ENCODE assay signal across 1 fruit fly cellular context in genomic region chr3R:24572540-24573043, dm6.
TF ChIP-seq lines count a peak whose summit lies in the region.

No protein-coding gene starts in this region.

TF ChIP-seq in whole organism, embryonic, 481 proteins besides CTCF, POLR2A, EP300 and RAD21 (continued from another document and continues in another):
- TF ChIP-seq kay (GFP tag; optimal IDR thresholded peaks at IDR 0.05; lab: Kevin White, UChicago) (peak; percentile 93), CG34224 (GFP tag; IDR thresholded peaks at IDR 0.05; lab: Robert Waterston, UW; ENCODE audit: partially characterized antibody) (0 out of 3 replicates have a peak, but pooled peaks have one; percentile 8), CG8924 (tag; optimal IDR thresholded peaks at IDR 0.05; lab: Kevin White, UChicago) (peak; percentile 99), trh (GFP tag; optimal IDR thresholded peaks at IDR 0.05; lab: Kevin White, UChicago) (peak; percentile 91), ken (GFP tag; IDR thresholded peaks at IDR 0.05; lab: Robert Waterston, UW) (peak; percentile 98), unpg (GFP tag; optimal IDR thresholded peaks at IDR 0.05; lab: Kevin White, UChicago) (peak; percentile 98), luna (GFP tag; optimal IDR thresholded peaks at IDR 0.05; lab: Kevin White, UChicago) (peak; percentile 89), CG12299 (tag; optimal IDR thresholded peaks at IDR 0.05; lab: Kevin White, UChicago) (peak; percentile 97), eyg (GFP tag; optimal IDR thresholded peaks at IDR 0.05; lab: Kevin White, UChicago) (peak; percentile 67), Lhr (GFP tag; optimal IDR thresholded peaks at IDR 0.05; lab: Kevin White, UChicago) (peak; percentile 86), slou (GFP tag; optimal IDR thresholded peaks at IDR 0.05; lab: Kevin White, UChicago) (peak; percentile 89), CG14050 (GFP tag; IDR thresholded peaks at IDR 0.05; lab: Robert Waterston, UW) (peak; percentile 98), CG8944 (GFP tag; optimal IDR thresholded peaks at IDR 0.05; lab: Kevin White, UChicago) (peak; percentile 90), ro (GFP tag; IDR thresholded peaks at IDR 0.05; lab: Robert Waterston, UW) (peak; percentile 95), dpn (GFP tag; optimal IDR thresholded peaks at IDR 0.05; lab: Kevin White, UChicago) (peak; percentile 97 to 98), fu2 (GFP tag; optimal IDR thresholded peaks at IDR 0.05; lab: Kevin White, UChicago) (peak; percentile 93), CG10274 (GFP tag; optimal IDR thresholded peaks at IDR 0.05; lab: Kevin White, UChicago) (peak; percentile 90), bbx (GFP tag; IDR thresholded peaks at IDR 0.05; lab: Robert Waterston, UW; ENCODE audit: partially characterized antibody) (no peak), CG2129 (GFP tag; IDR thresholded peaks at IDR 0.05; lab: Robert Waterston, UW; ENCODE audit: partially characterized antibody) (no peak), cato (GFP tag; optimal IDR thresholded peaks at IDR 0.05; lab: Kevin White, UChicago; ENCODE audit: borderline replicate concordance) (peak; percentile 90), CG15514 (GFP tag; optimal IDR thresholded peaks at IDR 0.05; lab: Kevin White, UChicago) (peak; percentile 95), otp (GFP tag; IDR thresholded peaks at IDR 0.05; lab: Robert Waterston, UW) (peak; percentile 99), pfk (GFP tag; optimal IDR thresholded peaks at IDR 0.05; lab: Kevin White, UChicago) (peak; percentile 72), HmgD (GFP tag; optimal IDR thresholded peaks at IDR 0.05; lab: Kevin White, UChicago) (peak; percentile 81), cg (GFP tag; optimal IDR thresholded peaks at IDR 0.05; lab: Kevin White, UChicago) (peak; percentile 67), CG8478 (optimal IDR thresholded peaks at IDR 0.05; lab: Kevin White, UChicago) (no peak), mirr (GFP tag; optimal IDR thresholded peaks at IDR 0.05; lab: Kevin White, UChicago) (peak; percentile 94), Nf-YA (GFP tag; IDR thresholded peaks at IDR 0.05; lab: Robert Waterston, UW) (peak; percentile 97), nau (GFP tag; optimal IDR thresholded peaks at IDR 0.05; lab: Kevin White, UChicago) (peak; percentile 96), bowl (GFP tag; IDR thresholded peaks at IDR 0.05; lab: Robert Waterston, UW) (peak; percentile 98), Bdp1 (GFP tag; optimal IDR thresholded peaks at IDR 0.05; lab: Kevin White, UChicago) (peak; percentile 91), Gug (GFP tag; IDR thresholded peaks at IDR 0.05; lab: Robert Waterston, UW) (peak; percentile 94), CG18599 (GFP tag; optimal IDR thresholded peaks at IDR 0.05; lab: Kevin White, UChicago) (peak; percentile 99), Blimp-1 (GFP tag; optimal IDR thresholded peaks at IDR 0.05; lab: Kevin White, UChicago) (peak; percentile 96), croc (GFP tag; conservative IDR thresholded peaks at IDR 0.05; lab: Robert Waterston, UW) (peak; percentile 92), Mad (GFP tag; optimal IDR thresholded peaks at IDR 0.05; lab: Kevin White, UChicago) (peak; percentile 96), Eip74EF (GFP tag; optimal IDR thresholded peaks at IDR 0.05; lab: Kevin White, UChicago) (peak in 1 of 2 experiments; percentile 98), vfl (GFP tag; optimal IDR thresholded peaks at IDR 0.05; lab: Kevin White, UChicago) (peak; percentile 96), unc-4 (GFP tag; IDR thresholded peaks at IDR 0.05; lab: Robert Waterston, UW; ENCODE audit: partially characterized antibody) (no peak), pzg (GFP tag; optimal IDR thresholded peaks at IDR 0.05; lab: Kevin White, UChicago) (peak; percentile 26), CG9797 (GFP tag; optimal IDR thresholded peaks at IDR 0.05; lab: Kevin White, UChicago) (peak; percentile 44), fd96Cb (tag; optimal IDR thresholded peaks at IDR 0.05; lab: Kevin White, UChicago) (peak; percentile 95), rib (GFP tag; IDR thresholded peaks at IDR 0.05; lab: Robert Waterston, UW) (peak; percentile 99), CG17328 (GFP tag; IDR thresholded peaks at IDR 0.05; lab: Robert Waterston, UW) (peak; percentile 99), sens (GFP tag; lab: Kevin White, UChicago) (peak; percentile 100), CG17186 (GFP tag; optimal IDR thresholded peaks at IDR 0.05; lab: Kevin White, UChicago) (peak; percentile 60), CG3726 (GFP tag; IDR thresholded peaks at IDR 0.05; lab: Robert Waterston, UW) (peak; percentile 97; the same call in 1 of the 3 replicates), CG4820 (GFP tag; optimal IDR thresholded peaks at IDR 0.05; lab: Kevin White, UChicago) (peak; percentile 96), usp (GFP tag; optimal IDR thresholded peaks at IDR 0.05; lab: Kevin White, UChicago) (no peak), CG14710 (tag; optimal IDR thresholded peaks at IDR 0.05; lab: Kevin White, UChicago) (peak; percentile 92), fd3F (GFP tag; optimal IDR thresholded peaks at IDR 0.05; lab: Kevin White, UChicago) (peak; percentile 96), aop (GFP tag; IDR thresholded peaks at IDR 0.05; lab: Robert Waterston, UW) (peak; percentile 94), CG7357 (GFP tag; IDR thresholded peaks at IDR 0.05; lab: Robert Waterston, UW) (peak; percentile 90), CG17359 (tag; optimal IDR thresholded peaks at IDR 0.05; lab: Kevin White, UChicago) (peak; percentile 99), B-H1 (GFP tag; IDR thresholded peaks at IDR 0.05; lab: Robert Waterston, UW) (peak; percentile 98), Fer3 (tag; optimal IDR thresholded peaks at IDR 0.05; lab: Kevin White, UChicago) (peak; percentile 98), CG9876 (GFP tag; optimal IDR thresholded peaks at IDR 0.05; lab: Kevin White, UChicago) (peak; percentile 70), corto (GFP tag; optimal IDR thresholded peaks at IDR 0.05; lab: Kevin White, UChicago) (peak; percentile 99), CG7839 (tag; optimal IDR thresholded peaks at IDR 0.05; lab: Kevin White, UChicago) (peak; percentile 98), CG13123 (GFP tag; optimal IDR thresholded peaks at IDR 0.05; lab: Kevin White, UChicago) (peak; percentile 92), CG34376 (GFP tag; optimal IDR thresholded peaks at IDR 0.05; lab: Kevin White, UChicago) (peak; percentile 98), pho (GFP tag; optimal IDR thresholded peaks at IDR 0.05; lab: Kevin White, UChicago) (peak; percentile 97), bab2 (GFP tag; optimal IDR thresholded peaks at IDR 0.05; lab: Kevin White, UChicago) (peak; percentile 96), pros (GFP tag; optimal IDR thresholded peaks at IDR 0.05; lab: Kevin White, UChicago) (peak; percentile 61), CG31441 (GFP tag; IDR thresholded peaks at IDR 0.05; lab: Robert Waterston, UW) (peak; percentile 98), fru (optimal IDR thresholded peaks at IDR 0.05; lab: Kevin White, UChicago) (no peak), Bteb2 (GFP tag; optimal IDR thresholded peaks at IDR 0.05; lab: Kevin White, UChicago) (peak; percentile 97), Tbp (GFP tag; optimal IDR thresholded peaks at IDR 0.05; lab: Kevin White, UChicago) (no peak), Oaz (GFP tag; IDR thresholded peaks at IDR 0.05; lab: Robert Waterston, UW) (peak; percentile 97), CG17612 (GFP tag; IDR thresholded peaks at IDR 0.05; lab: Robert Waterston, UW) (peak; percentile 94; the same call in 1 of the 2 replicates), CG8388 (GFP tag; optimal IDR thresholded peaks at IDR 0.05; lab: Kevin White, UChicago) (peak; percentile 96), NFAT (GFP tag; IDR thresholded peaks at IDR 0.05; lab: Robert Waterston, UW) (peak; percentile 99), CG42726 (GFP tag; IDR thresholded peaks at IDR 0.05; lab: Robert Waterston, UW; ENCODE audit: partially characterized antibody) (no peak), tin (GFP tag; optimal IDR thresholded peaks at IDR 0.05; lab: Kevin White, UChicago) (peak; percentile 97), CG7786 (GFP tag; optimal IDR thresholded peaks at IDR 0.05; lab: Kevin White, UChicago) (peak; percentile 96), ase (GFP tag; IDR thresholded peaks at IDR 0.05; lab: Robert Waterston, UW) (peak; percentile 98), CG30431 (GFP tag; optimal IDR thresholded peaks at IDR 0.05; lab: Kevin White, UChicago) (peak; percentile 83), toy (GFP tag; IDR thresholded peaks at IDR 0.05; lab: Robert Waterston, UW) (peak; percentile 96), CG12236 (GFP tag; optimal IDR thresholded peaks at IDR 0.05; lab: Kevin White, UChicago) (peak; percentile 84), pan (optimal IDR thresholded peaks at IDR 0.05; lab: Kevin White, UChicago) (no peak), pan (GFP tag; optimal IDR thresholded peaks at IDR 0.05 in 1 of 2, IDR thresholded peaks at IDR 0.05 in 1 of 2) (peak in 1 of 2 experiments; percentile 99), Hr39 (optimal IDR thresholded peaks at IDR 0.05; lab: Kevin White, UChicago) (no peak), knrl (GFP tag; IDR thresholded peaks at IDR 0.05; lab: Robert Waterston, UW; ENCODE audit: partially characterized antibody) (no peak; the same call in 2 of the 3 replicates), BtbVII (GFP tag; optimal IDR thresholded peaks at IDR 0.05; lab: Kevin White, UChicago) (peak; percentile 98), sisA (GFP tag; IDR thresholded peaks at IDR 0.05; lab: Robert Waterston, UW) (peak; percentile 97), CG11695 (GFP tag; IDR thresholded peaks at IDR 0.05; lab: Robert Waterston, UW) (peak; percentile 98), CG9437 (GFP tag; optimal IDR thresholded peaks at IDR 0.05; lab: Kevin White, UChicago) (peak; percentile 91), row (GFP tag; IDR thresholded peaks at IDR 0.05; lab: Robert Waterston, UW) (peak; percentile 99), CG13624 (GFP tag; optimal IDR thresholded peaks at IDR 0.05; lab: Kevin White, UChicago) (peak; percentile 99), YL-1 (GFP tag; optimal IDR thresholded peaks at IDR 0.05; lab: Kevin White, UChicago) (peak; percentile 95), Hmx (GFP tag; optimal IDR thresholded peaks at IDR 0.05; lab: Kevin White, UChicago) (peak; percentile 92), kah (GFP tag; optimal IDR thresholded peaks at IDR 0.05; lab: Kevin White, UChicago) (peak; percentile 91), B-H2 (GFP tag; optimal IDR thresholded peaks at IDR 0.05; lab: Kevin White, UChicago) (peak; percentile 99), CG2889 (GFP tag; IDR thresholded peaks at IDR 0.05; lab: Robert Waterston, UW) (peak; percentile 95), CG14014 (GFP tag; IDR thresholded peaks at IDR 0.05; lab: Robert Waterston, UW) (peak; percentile 99), Atf6 (GFP tag; IDR thresholded peaks at IDR 0.05; lab: Robert Waterston, UW) (peak; percentile 99), CG11247 (GFP tag; IDR thresholded peaks at IDR 0.05; lab: Robert Waterston, UW) (peak; percentile 99), gt (GFP tag; IDR thresholded peaks at IDR 0.05; lab: Robert Waterston, UW) (peak; percentile 90), pita (GFP tag; optimal IDR thresholded peaks at IDR 0.05; lab: Kevin White, UChicago) (no peak), lmd (GFP tag; IDR thresholded peaks at IDR 0.05; lab: Robert Waterston, UW) (peak; percentile 98), sima (GFP tag; optimal IDR thresholded peaks at IDR 0.05; lab: Kevin White, UChicago) (peak; percentile 80), dm (GFP tag; optimal IDR thresholded peaks at IDR 0.05; lab: Kevin White, UChicago) (peak; percentile 87), crol (GFP tag; IDR thresholded peaks at IDR 0.05; lab: Robert Waterston, UW) (peak; percentile 94), Asciz (GFP tag; optimal IDR thresholded peaks at IDR 0.05; lab: Kevin White, UChicago) (peak; percentile 98), Dek (tag; optimal IDR thresholded peaks at IDR 0.05; lab: Kevin White, UChicago) (peak; percentile 99), CG3065 (GFP tag; optimal IDR thresholded peaks at IDR 0.05; lab: Kevin White, UChicago) (peak; percentile 93), CG14860 (GFP tag; IDR thresholded peaks at IDR 0.05; lab: Robert Waterston, UW; ENCODE audit: partially characterized antibody) (no peak), CG2875 (GFP tag; optimal IDR thresholded peaks at IDR 0.05; lab: Kevin White, UChicago) (peak; percentile 96), chinmo (GFP tag; IDR thresholded peaks at IDR 0.05; lab: Robert Waterston, UW; ENCODE audit: partially characterized antibody) (peak; percentile 74; the same call in 2 of the 4 replicates), Hmr (GFP tag; optimal IDR thresholded peaks at IDR 0.05; lab: Kevin White, UChicago) (peak; percentile 99), CG6654 (GFP tag; optimal IDR thresholded peaks at IDR 0.05; lab: Kevin White, UChicago) (peak; percentile 86), CG18764 (GFP tag; optimal IDR thresholded peaks at IDR 0.05; lab: Kevin White, UChicago) (peak; percentile 90), ATbp (GFP tag; optimal IDR thresholded peaks at IDR 0.05; lab: Kevin White, UChicago) (peak; percentile 98), odd (GFP tag; optimal IDR thresholded peaks at IDR 0.05; lab: Kevin White, UChicago) (peak; percentile 96), E2f2 (GFP tag; IDR thresholded peaks at IDR 0.05; lab: Robert Waterston, UW) (peak; percentile 87), H2.0 (GFP tag; IDR thresholded peaks at IDR 0.05; lab: Robert Waterston, UW) (peak; percentile 98), Oli (tag; optimal IDR thresholded peaks at IDR 0.05; lab: Kevin White, UChicago) (peak; percentile 96), ewg (GFP tag; optimal IDR thresholded peaks at IDR 0.05; lab: Kevin White, UChicago) (peak; percentile 98), MESR4 (GFP tag; optimal IDR thresholded peaks at IDR 0.05; lab: Kevin White, UChicago) (peak; percentile 59), CoRest (tag; optimal IDR thresholded peaks at IDR 0.05; lab: Kevin White, UChicago) (peak; percentile 97), lola (GFP tag; optimal IDR thresholded peaks at IDR 0.05; lab: Kevin White, UChicago) (peak in 1 of 3 experiments; percentile 89), Doc3 (GFP tag; IDR thresholded peaks at IDR 0.05; lab: Robert Waterston, UW; ENCODE audit: partially characterized antibody) (no peak), Vsx1 (GFP tag; optimal IDR thresholded peaks at IDR 0.05; lab: Kevin White, UChicago) (peak; percentile 92), CG7963 (GFP tag; IDR thresholded peaks at IDR 0.05; lab: Robert Waterston, UW; ENCODE audit: partially characterized antibody) (no peak), CG33213 (GFP tag; optimal IDR thresholded peaks at IDR 0.05; lab: Kevin White, UChicago) (peak; percentile 95), CG2199 (GFP tag; IDR thresholded peaks at IDR 0.05; lab: Robert Waterston, UW) (peak; percentile 98), Ets65A (GFP tag; lab: Kevin White, UChicago) (peak; percentile 99), onecut (GFP tag; IDR thresholded peaks at IDR 0.05; lab: Robert Waterston, UW) (peak; percentile 95), Ssrp (tag; optimal IDR thresholded peaks at IDR 0.05; lab: Kevin White, UChicago) (peak; percentile 95), NfI (GFP tag; optimal IDR thresholded peaks at IDR 0.05; lab: Kevin White, UChicago) (peak; percentile 98)
